Worm (Caenorhabditis elegans): ENCODE measurements around the gene C18H7.1.
A peak's percentile ranks its signal among the peaks of the same experiment; 100 is the strongest.

C18H7.1 gene

DNA sequence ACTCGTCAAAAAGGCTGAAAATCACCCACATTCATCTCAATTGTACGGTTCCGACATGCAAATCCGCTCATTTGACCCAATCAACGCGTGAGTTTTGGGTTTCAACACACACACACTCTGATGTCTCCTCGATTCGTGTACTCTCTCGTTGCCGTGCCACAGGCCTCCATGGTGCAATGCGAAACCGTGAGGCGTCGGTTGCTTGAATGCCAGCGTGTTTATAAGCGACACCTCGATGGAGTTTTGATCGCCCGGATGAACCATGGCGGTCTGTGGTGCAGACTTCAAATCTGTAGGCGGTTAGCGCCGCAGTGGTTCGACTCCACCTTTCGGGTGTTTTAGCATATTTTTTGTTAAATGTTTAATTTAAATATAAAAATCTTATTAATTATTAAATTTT lies 42.6 kb downstream of the C18H7.1 start (continued):
- TF ChIP-seq nhr-27 (tag; optimal IDR thresholded peaks at IDR 0.05) (no peak), ZK185.1 (tag; optimal IDR thresholded peaks at IDR 0.05; ENCODE audit: poor library complexity, severe bottlenecking) (peak; percentile 44), somi-1 (GFP tag; optimal IDR thresholded peaks at IDR 0.05) (no peak), nfya-2 (GFP tag; IDR thresholded peaks at IDR 0.05) (no peak), mxl-1 (tag; optimal IDR thresholded peaks at IDR 0.05) (no peak), efl-1 (GFP tag; optimal IDR thresholded peaks at IDR 0.05) (no peak), ceh-58 (GFP tag; IDR thresholded peaks at IDR 0.05) (no peak), lir-1 (GFP tag; conservative IDR thresholded peaks at IDR 0.05) (no peak; the same call in 1 of the 2 replicates), ekl-4 (GFP tag; IDR thresholded peaks at IDR 0.05) (peak; percentile 80), K11D2.4 (GFP tag; IDR thresholded peaks at IDR 0.05) (no peak), lag-1 (GFP tag; IDR thresholded peaks at IDR 0.05) (no peak), fkh-3 (tag; optimal IDR thresholded peaks at IDR 0.05) (no peak), ztf-28 (GFP tag; IDR thresholded peaks at IDR 0.05) (no peak), mel-28 (tag; optimal IDR thresholded peaks at IDR 0.05; ENCODE audit: borderline replicate concordance) (no peak), egl-18 (GFP tag; IDR thresholded peaks at IDR 0.05) (no peak), dpl-1 (GFP tag; optimal IDR thresholded peaks at IDR 0.05) (no peak), attf-6 (GFP tag; IDR thresholded peaks at IDR 0.05) (0 out of 2 replicates have a peak, but pooled peaks have one; percentile 54), ceh-100 (GFP tag; IDR thresholded peaks at IDR 0.05) (no peak), Y79H2A.3 (GFP tag; conservative IDR thresholded peaks at IDR 0.05) (no peak), cebp-1 (GFP tag; IDR thresholded peaks at IDR 0.05) (0 out of 2 replicates have a peak, but pooled peaks have one; percentile 42), cebp-1 (tag; optimal IDR thresholded peaks at IDR 0.05) (peak; percentile 66), hmg-20 (GFP tag; IDR thresholded peaks at IDR 0.05) (peak; percentile 51; the same call in 1 of the 2 replicates), aptf-2 (GFP tag; conservative IDR thresholded peaks at IDR 0.05) (no peak), tbp1 (GFP tag; optimal IDR thresholded peaks at IDR 0.05) (peak; percentile 81), B0261.1 (tag; optimal IDR thresholded peaks at IDR 0.05) (peak; percentile 59), D2030.7 (GFP tag; IDR thresholded peaks at IDR 0.05) (peak; percentile 88), F10E7.11 (tag; optimal IDR thresholded peaks at IDR 0.05) (no peak), chd-7 (tag; optimal IDR thresholded peaks at IDR 0.05) (peak; percentile 4), die-1 (tag; optimal IDR thresholded peaks at IDR 0.05) (no peak), sdz-38 (tag; optimal IDR thresholded peaks at IDR 0.05) (no peak), sptf-2 (GFP tag; optimal IDR thresholded peaks at IDR 0.05) (no peak), madf-3 (GFP tag; IDR thresholded peaks at IDR 0.05) (no peak), ztf-18 (tag; optimal IDR thresholded peaks at IDR 0.05) (no peak), snpc-1.1 (tag; optimal IDR thresholded peaks at IDR 0.05; ENCODE audit: insufficient read depth) (peak; percentile 95), egrh-3 (GFP tag; IDR thresholded peaks at IDR 0.05) (no peak), pbrm-1 (GFP tag; IDR thresholded peaks at IDR 0.05) (peak; percentile 71; the same call in 1 of the 2 replicates), unc-62 (GFP tag; optimal IDR thresholded peaks at IDR 0.05) (no peak), ztf-26 (tag; optimal IDR thresholded peaks at IDR 0.05) (peak; percentile 48), pha-4 (tag; optimal IDR thresholded peaks at IDR 0.05) (no peak), athp-1 (tag; optimal IDR thresholded peaks at IDR 0.05) (no peak), ama-1 (optimal IDR thresholded peaks at IDR 0.05) (no peak), ama-1 (GFP tag; optimal IDR thresholded peaks at IDR 0.05) (no peak), hsf-1 (GFP tag; IDR thresholded peaks at IDR 0.05) (peak; percentile 63), akir-1 (GFP tag; optimal IDR thresholded peaks at IDR 0.05) (no peak), zfh-2 (GFP tag; conservative IDR thresholded peaks at IDR 0.05) (peak; percentile 52; the same call in 1 of the 2 replicates), F33H1.4 (GFP tag; IDR thresholded peaks at IDR 0.05) (peak; percentile 46), K12H6.12 (tag; optimal IDR thresholded peaks at IDR 0.05) (no peak), rpc-1 (optimal IDR thresholded peaks at IDR 0.05) (peak; percentile 42), rpc-1 (tag; optimal IDR thresholded peaks at IDR 0.05) (peak; percentile 66), nfya-1 (tag; optimal IDR thresholded peaks at IDR 0.05; ENCODE audit: borderline replicate concordance, insufficient read depth) (no peak)

Measured in whole organism, young adult.